Worm (Caenorhabditis elegans) whole organism, late embryonic: ENCODE data around the gene ins-15.

Source experiments
- dve-1 ChIP-seq: sonication (generic microtip); optimal IDR thresholded peaks from 2 replicates; lab custom pipeline; 2017; ENCODE audit warnings: antibody characterized with exemption, mild to moderate bottlenecking, missing genetic modification characterization, missing compliant biosample characterization
- elt-2 ChIP-seq: sonication (generic microtip); optimal IDR thresholded peaks from 2 replicates; lab custom pipeline; 2016; ENCODE audit warnings: missing genetic modification reagents, missing genetic modification characterization, missing compliant biosample characterization
- pha-4 ChIP-seq: fragments of 150-350 bp; optimal IDR thresholded peaks from 2 replicates; lab custom pipeline; 2018; ENCODE audit warnings: missing biosample characterization, missing genetic modification reagents, missing genetic modification characterization
- unc-55 ChIP-seq: sonication (generic microtip); optimal IDR thresholded peaks from 2 replicates; lab custom pipeline; 2017; ENCODE audit warnings: missing biosample characterization, missing genetic modification reagents, missing genetic modification characterization

DNA sequence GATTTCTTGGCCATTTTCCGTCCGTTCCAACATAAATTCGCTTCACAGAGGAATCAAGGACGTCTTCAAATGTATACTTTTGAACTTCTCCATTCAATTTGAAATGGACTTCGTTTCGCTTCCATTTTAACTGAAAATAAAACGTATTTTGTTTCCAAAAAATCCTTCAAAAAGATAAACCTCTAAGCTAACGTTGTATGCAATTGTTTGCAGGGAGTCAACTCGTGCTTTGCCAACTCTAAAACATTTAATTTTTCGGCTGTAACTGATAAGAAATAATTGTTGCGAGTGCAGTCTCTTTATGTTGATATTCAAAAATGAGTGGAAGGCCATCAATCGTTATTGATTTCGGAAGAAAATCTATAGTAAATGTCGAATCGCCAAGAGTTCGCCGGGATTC is 23.5 kb upstream of the ins-15 start, which contains the start of gene F41G3.18:
- TF ChIP-seq pha-4 (tag; lab: Kevin White, UChicago): no peak
- no peak for TF ChIP-seq dve-1
- no peak for TF ChIP-seq unc-55 (GFP tag; lab: Kevin White, UChicago)
- TF ChIP-seq elt-2 (tag; lab: Kevin White, UChicago): no peak
